Fruit fly (Drosophila melanogaster): ENCODE data around the gene CG17721.
A peak's percentile ranks its signal among the peaks of the same experiment; 100 is the strongest.

The CG17721 gene

dm6 chr3R:11211291-11212061 is 23.5 kb upstream of the CG17721 start (continued):
- TF ChIP-seq CG30403 (GFP tag; optimal IDR thresholded peaks at IDR 0.05), result peak; percentile 88
- peak; percentile 55 for TF ChIP-seq CG5953 (GFP tag; IDR thresholded peaks at IDR 0.05)
- TF ChIP-seq sug (tag; optimal IDR thresholded peaks at IDR 0.05), result peak; percentile 88
- TF ChIP-seq CG17568 (GFP tag; optimal IDR thresholded peaks at IDR 0.05), result peak; percentile 33
- TF ChIP-seq az2 (GFP tag; optimal IDR thresholded peaks at IDR 0.05), result peak; percentile 75
- peak; percentile 63 for TF ChIP-seq nmo (GFP tag; optimal IDR thresholded peaks at IDR 0.05)
- TF ChIP-seq CG1233 (GFP tag; optimal IDR thresholded peaks at IDR 0.05), result peak; percentile 56
- peak; percentile 34 for TF ChIP-seq CG3163 (GFP tag; optimal IDR thresholded peaks at IDR 0.05)
- peak; percentile 52 for TF ChIP-seq esg (GFP tag; conservative IDR thresholded peaks at IDR 0.05)
- peak; percentile 79 for TF ChIP-seq maf-S (GFP tag; optimal IDR thresholded peaks at IDR 0.05)
- no peak for TF ChIP-seq sima (GFP tag; optimal IDR thresholded peaks at IDR 0.05)
- TF ChIP-seq CG17385 (GFP tag; optimal IDR thresholded peaks at IDR 0.05), result peak; percentile 64
- peak; percentile 73 for TF ChIP-seq Max (GFP tag; optimal IDR thresholded peaks at IDR 0.05)
- peak; percentile 63 for TF ChIP-seq CG3281 (GFP tag; optimal IDR thresholded peaks at IDR 0.05)
- TF ChIP-seq cg (GFP tag; optimal IDR thresholded peaks at IDR 0.05), result peak; percentile 23
- TF ChIP-seq croc (GFP tag; conservative IDR thresholded peaks at IDR 0.05), result peak; percentile 17; the same call in 1 of the 3 replicates
- no peak for TF ChIP-seq zf30C (GFP tag; optimal IDR thresholded peaks at IDR 0.05)
- TF ChIP-seq CG13424 (tag; optimal IDR thresholded peaks at IDR 0.05), result peak; percentile 63
- TF ChIP-seq Awh (GFP tag; IDR thresholded peaks at IDR 0.05), result 0 out of 2 replicates have a peak, but pooled peaks have one; percentile 11
- peak; percentile 67; the same call in 2 of the 3 replicates for TF ChIP-seq sr (GFP tag; IDR thresholded peaks at IDR 0.05)
- TF ChIP-seq Vsx1 (GFP tag; optimal IDR thresholded peaks at IDR 0.05), result peak; percentile 42
- no peak for TF ChIP-seq Trl (optimal IDR thresholded peaks at IDR 0.05)
- peak; percentile 63 for TF ChIP-seq Trl (GFP tag; optimal IDR thresholded peaks at IDR 0.05)
- peak; percentile 43 for TF ChIP-seq CG8388 (GFP tag; optimal IDR thresholded peaks at IDR 0.05)
- TF ChIP-seq CG8359 (GFP tag; optimal IDR thresholded peaks at IDR 0.05; ENCODE audit: borderline replicate concordance), result no peak
- no peak for TF ChIP-seq CkIIα-i1 (GFP tag; IDR thresholded peaks at IDR 0.05)
- TF ChIP-seq YL-1 (GFP tag; optimal IDR thresholded peaks at IDR 0.05), result peak; percentile 57
- TF ChIP-seq dm (GFP tag; optimal IDR thresholded peaks at IDR 0.05), result peak; percentile 97
- no peak for TF ChIP-seq pfk (GFP tag; optimal IDR thresholded peaks at IDR 0.05)
- peak; percentile 73 for TF ChIP-seq CG4360 (GFP tag; IDR thresholded peaks at IDR 0.05)
- TF ChIP-seq sens-2 (GFP tag; IDR thresholded peaks at IDR 0.05), result no peak; the same call in 1 of the 2 replicates
- TF ChIP-seq jumu (GFP tag; optimal IDR thresholded peaks at IDR 0.05), result peak; percentile 61
- TF ChIP-seq cas (GFP tag; IDR thresholded peaks at IDR 0.05), result peak; percentile 44; the same call in 1 of the 2 replicates
- TF ChIP-seq NFAT (GFP tag; IDR thresholded peaks at IDR 0.05), result peak; percentile 87
- TF ChIP-seq CG15601 (tag; optimal IDR thresholded peaks at IDR 0.05), result no peak
- TF ChIP-seq Hand (GFP tag; optimal IDR thresholded peaks at IDR 0.05), result no peak
- peak; percentile 61 for TF ChIP-seq CG32772 (GFP tag; IDR thresholded peaks at IDR 0.05)
- peak; percentile 42 for TF ChIP-seq luna (GFP tag; optimal IDR thresholded peaks at IDR 0.05)
- TF ChIP-seq Sry-β (GFP tag; optimal IDR thresholded peaks at IDR 0.05), result peak; percentile 90
- TF ChIP-seq toy (GFP tag; IDR thresholded peaks at IDR 0.05), result peak; percentile 35; the same call in 1 of the 2 replicates
- TF ChIP-seq dmrt11E (tag; optimal IDR thresholded peaks at IDR 0.05), result peak; percentile 51
- TF ChIP-seq p53 (GFP tag; optimal IDR thresholded peaks at IDR 0.05), result no peak
- peak; percentile 18 for TF ChIP-seq CG15696 (tag; optimal IDR thresholded peaks at IDR 0.05)
- TF ChIP-seq cato (GFP tag; optimal IDR thresholded peaks at IDR 0.05; ENCODE audit: borderline replicate concordance), result peak; percentile 6
- TF ChIP-seq da (GFP tag; optimal IDR thresholded peaks at IDR 0.05), result peak; percentile 18
- peak; percentile 48 for TF ChIP-seq CG9876 (GFP tag; optimal IDR thresholded peaks at IDR 0.05)
- peak; percentile 97 for TF ChIP-seq sd (tag; optimal IDR thresholded peaks at IDR 0.05)
- TF ChIP-seq CG2120 (GFP tag; optimal IDR thresholded peaks at IDR 0.05), result peak; percentile 90
- peak; percentile 43 for TF ChIP-seq CG1832 (GFP tag; optimal IDR thresholded peaks at IDR 0.05)
